Fruit fly (Drosophila melanogaster) ovary, adult (tissue): ENCODE data around the gene Oga.
A peak's percentile ranks its signal among the peaks of the same experiment; 100 is the strongest.

Source experiments
- CG17801 ChIP-seq: fragments of 200-800 bp; optimal IDR thresholded peaks from 2 replicates; lab custom pipeline; 2019; ENCODE audit warnings: missing biosample characterization, mild to moderate bottlenecking, missing genetic modification characterization, moderate library complexity; ENCODE audit not compliant: partially characterized antibody

Oga gene

dm6 chr3R:21268873-21269272 is 50.0 kb downstream of the Oga start, which contains the start of gene Rab1:
TSS of gene Rab1 (minus strand) at chr3R:21269060.
- TF ChIP-seq CG17801 (GFP tag; lab: Kevin White, UChicago): peak; percentile 49

dm6 chr3R:21269923-21270322 is 51.0 kb downstream of the Oga start, which contains the start of the genes AP-2sigma and Idi:
TSS of gene AP-2sigma (minus strand) at chr3R:21270075.
TSS of gene Idi (plus strand) at chr3R:21270126.
- peak; percentile 13 for TF ChIP-seq CG17801 (GFP tag; lab: Kevin White, UChicago)

dm6 chr3R:21270609-21271143 is 51.8 kb downstream of the Oga start:
- TF ChIP-seq CG17801 (GFP tag; lab: Kevin White, UChicago): no peak

- no peak for TF ChIP-seq CG17801 (GFP tag; lab: Kevin White, UChicago)
Measured at dm6 chr3R:21271208-21271607, 52.3 kb downstream of the Oga start.
